Worm (Caenorhabditis elegans) whole organism, L2 larva: ENCODE measurements around the gene cut-2.

Source experiments
- R02D3.7 ChIP-seq: fragments of 150-350 bp; optimal IDR thresholded peaks from 2 replicates; lab custom pipeline; 2014; ENCODE audit warnings: missing biosample characterization, missing genetic modification characterization
- nhr-11 ChIP-seq: fragments of 150-350 bp; optimal IDR thresholded peaks from 2 replicates; lab custom pipeline; 2014; ENCODE audit warnings: missing biosample characterization, missing genetic modification characterization
- nhr-237 ChIP-seq: fragments of 150-350 bp; optimal IDR thresholded peaks from 2 replicates; lab custom pipeline; 2014; ENCODE audit warnings: missing biosample characterization, missing genetic modification characterization
- sem-4 ChIP-seq: fragments of 150-350 bp; optimal IDR thresholded peaks from 2 replicates; lab custom pipeline; 2014; ENCODE audit warnings: missing biosample characterization, missing genetic modification reagents, missing genetic modification characterization

DNA sequence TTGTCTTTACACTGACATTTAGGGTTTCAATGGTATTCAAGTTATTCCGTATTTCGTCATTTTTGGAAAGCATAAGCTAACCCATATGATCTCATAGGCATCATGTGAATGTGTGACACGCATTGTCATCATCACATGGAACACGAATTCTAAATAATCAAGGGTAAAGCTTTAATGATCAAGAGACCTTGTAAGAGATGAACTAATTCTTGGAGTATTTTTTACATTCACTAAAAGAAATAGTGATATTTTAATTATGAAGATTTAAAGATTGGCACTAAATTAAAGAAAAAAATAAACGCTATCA lies 2.8 kb upstream of the cut-2 start:
- TF ChIP-seq R02D3.7 (tag; lab: Kevin White, UChicago) (no peak), nhr-11 (tag; lab: Kevin White, UChicago) (no peak), sem-4 (tag; lab: Kevin White, UChicago) (no peak), nhr-237 (no peak)
